Worm (Caenorhabditis elegans) whole organism, young adult: ENCODE results near the gene C25E10.12.

Source experiments
- K12H6.12 ChIP-seq: fragments of 200-800 bp; sonication (Bioruptor generic); optimal IDR thresholded peaks from 2 replicates; lab custom pipeline; 2018; ENCODE audit warnings: mild to moderate bottlenecking, missing genetic modification characterization, missing compliant biosample characterization
- Y56A3A.18 ChIP-seq: fragments of 200-800 bp; sonication (Bioruptor generic); IDR thresholded peaks from 2 replicates; pipeline ENCODE4 v1.3.6; 2022; ENCODE audit warnings: missing genetic modification reagents, missing genetic modification characterization, missing compliant biosample characterization
- Y79H2A.3 ChIP-seq: fragments of 200-800 bp; sonication (Bioruptor generic); conservative IDR thresholded peaks from 2 replicates; pipeline ENCODE4 v1.3.6; 2022; ENCODE audit warnings: missing genetic modification reagents, missing genetic modification characterization, missing compliant biosample characterization
- Y95B8A.8 ChIP-seq: fragments of 200-800 bp; sonication (Bioruptor generic); IDR thresholded peaks from 2 replicates; pipeline ENCODE4 v1.3.6; 2022; ENCODE audit warnings: missing genetic modification reagents, missing genetic modification characterization, missing compliant biosample characterization
- ZK185.1 ChIP-seq: sonication (generic microtip); optimal IDR thresholded peaks from 2 replicates; lab custom pipeline; 2016; ENCODE audit warnings: mild to moderate bottlenecking, missing genetic modification characterization, missing compliant biosample characterization; ENCODE audit not compliant: poor library complexity, severe bottlenecking
- ama-1 ChIP-seq, 3 experiments: fragments of 150-350 bp in 1 of 3; sonication (generic microtip) in 2 of 3; optimal IDR thresholded peaks; 2 replicates each; lab custom pipeline; 2014 to 2018; ENCODE audit warnings: missing biosample characterization in 2 of 3, missing genetic modification characterization in 2 of 3, missing genetic modification reagents in 2 of 3
- aptf-3 ChIP-seq: fragments of 200-800 bp; sonication (Bioruptor generic); IDR thresholded peaks from 2 replicates; pipeline ENCODE4 v1.3.6; 2022; ENCODE audit warnings: missing genetic modification characterization, missing compliant biosample characterization
- attf-6 ChIP-seq: fragments of 200-800 bp; sonication (Bioruptor generic); IDR thresholded peaks from 2 replicates; pipeline ENCODE4 v1.3.6; 2022; ENCODE audit warnings: missing genetic modification reagents, missing genetic modification characterization, missing compliant biosample characterization
- cebp-1 ChIP-seq, 2 experiments: fragments of 200-800 bp in 1 of 2; sonication (Bioruptor generic) in 1 of 2; sonication (generic microtip) in 1 of 2; IDR thresholded peaks in 1 of 2; optimal IDR thresholded peaks in 1 of 2; 2 replicates each; pipeline versions ENCODE4 v1.3.6 to Lab custom; 2017 to 2022; ENCODE audit warnings: missing compliant biosample characterization in 2 of 2, missing genetic modification characterization in 2 of 2, mild to moderate bottlenecking in 1 of 2, missing genetic modification reagents in 1 of 2, moderate library complexity in 1 of 2
- cebp-2 ChIP-seq: fragments of 200-800 bp; sonication (Bioruptor generic); IDR thresholded peaks from 2 replicates; pipeline ENCODE4 v1.3.6; 2022; ENCODE audit warnings: missing genetic modification characterization, missing compliant biosample characterization
- ceh-100 ChIP-seq: fragments of 200-800 bp; sonication (Bioruptor generic); IDR thresholded peaks from 2 replicates; pipeline ENCODE4 v1.3.6; 2022; ENCODE audit warnings: missing genetic modification reagents, missing genetic modification characterization, missing compliant biosample characterization
- ceh-40 ChIP-seq: fragments of 200-800 bp; sonication (Bioruptor generic); IDR thresholded peaks from 2 replicates; pipeline ENCODE4 v1.3.6; 2022; ENCODE audit warnings: missing genetic modification characterization, missing compliant biosample characterization
- ceh-58 ChIP-seq: fragments of 200-800 bp; sonication (Bioruptor generic); IDR thresholded peaks from 2 replicates; pipeline ENCODE4 v1.3.6; 2022; ENCODE audit warnings: missing genetic modification characterization, missing compliant biosample characterization
- die-1 ChIP-seq: sonication (generic microtip); optimal IDR thresholded peaks from 2 replicates; lab custom pipeline; 2016; ENCODE audit warnings: missing genotype, mild to moderate bottlenecking, missing genetic modification characterization, missing compliant biosample characterization
- dox-1 ChIP-seq: fragments of 200-800 bp; sonication (Bioruptor generic); IDR thresholded peaks from 2 replicates; pipeline ENCODE4 v1.3.6; 2022; ENCODE audit warnings: missing genetic modification reagents, missing genetic modification characterization, missing compliant biosample characterization
- egl-44 ChIP-seq: fragments of 200-800 bp; sonication (Bioruptor generic); IDR thresholded peaks from 2 replicates; pipeline ENCODE4 v1.3.6; 2022; ENCODE audit warnings: missing genetic modification reagents, missing genetic modification characterization, missing compliant biosample characterization
- egrh-3 ChIP-seq: fragments of 200-800 bp; sonication (Bioruptor generic); IDR thresholded peaks from 2 replicates; pipeline ENCODE4 v1.3.6; 2022; ENCODE audit warnings: missing genetic modification reagents, missing genetic modification characterization, missing compliant biosample characterization
- ekl-4 ChIP-seq: fragments of 200-800 bp; sonication (Bioruptor generic); IDR thresholded peaks from 2 replicates; pipeline ENCODE4 v1.3.6; 2022; ENCODE audit warnings: missing genetic modification reagents, missing genetic modification characterization, missing compliant biosample characterization
- fkh-3 ChIP-seq: sonication (generic microtip); optimal IDR thresholded peaks from 2 replicates; lab custom pipeline; 2016; ENCODE audit warnings: mild to moderate bottlenecking, missing genetic modification characterization, missing compliant biosample characterization
- gei-17 ChIP-seq: fragments of 200-800 bp; sonication (Bioruptor generic); optimal IDR thresholded peaks from 2 replicates; lab custom pipeline; 2018; ENCODE audit warnings: mild to moderate bottlenecking, missing genetic modification characterization, missing compliant biosample characterization
- him-1 ChIP-seq: sonication (generic microtip); optimal IDR thresholded peaks from 2 replicates; lab custom pipeline; 2016; ENCODE audit warnings: missing genotype, missing genetic modification reagents, missing genetic modification characterization, missing compliant biosample characterization
- hmg-1.2 ChIP-seq: fragments of 200-800 bp; sonication (Bioruptor generic); IDR thresholded peaks from 2 replicates; pipeline ENCODE4 v1.3.6; 2022; ENCODE audit warnings: missing genetic modification reagents, missing genetic modification characterization, missing compliant biosample characterization
- let-607 ChIP-seq, 2 experiments: fragments of 200-800 bp in 1 of 2; sonication (Bioruptor generic) in 1 of 2; sonication (generic microtip) in 1 of 2; optimal IDR thresholded peaks; 2 replicates each; lab custom pipeline; 2016 to 2018; ENCODE audit warnings: mild to moderate bottlenecking in 2 of 2, missing compliant biosample characterization in 2 of 2, missing genetic modification characterization in 2 of 2, moderate library complexity in 2 of 2, missing genotype in 1 of 2
- lin-26 ChIP-seq: fragments of 200-800 bp; sonication (Bioruptor generic); IDR thresholded peaks from 2 replicates; pipeline ENCODE4 v1.3.6; 2022; ENCODE audit warnings: missing genetic modification reagents, missing genetic modification characterization, missing compliant biosample characterization
- lin-54 ChIP-seq: fragments of 200-800 bp; sonication (Bioruptor generic); optimal IDR thresholded peaks from 2 replicates; lab custom pipeline; 2018; ENCODE audit warnings: mild to moderate bottlenecking, missing genetic modification characterization, missing compliant biosample characterization
- madf-3 ChIP-seq: fragments of 200-800 bp; sonication (Bioruptor generic); IDR thresholded peaks from 2 replicates; pipeline ENCODE4 v1.3.6; 2022; ENCODE audit warnings: missing genetic modification reagents, missing genetic modification characterization, missing compliant biosample characterization
- madf-6 ChIP-seq: fragments of 200-800 bp; sonication (Bioruptor generic); IDR thresholded peaks from 2 replicates; pipeline ENCODE4 v1.3.6; 2022; ENCODE audit warnings: missing genetic modification reagents, missing genetic modification characterization, missing compliant biosample characterization
- mcd-1 ChIP-seq: fragments of 200-800 bp; sonication (Bioruptor generic); IDR thresholded peaks from 2 replicates; pipeline ENCODE4 v1.3.6; 2022; ENCODE audit warnings: missing genetic modification reagents, missing genetic modification characterization, missing compliant biosample characterization
- nfyb-1 ChIP-seq: fragments of 200-800 bp; sonication (Bioruptor generic); IDR thresholded peaks from 2 replicates; pipeline ENCODE4 v1.3.6; 2022; ENCODE audit warnings: missing genetic modification reagents, missing genetic modification characterization, missing compliant biosample characterization
- pbrm-1 ChIP-seq: fragments of 200-800 bp; sonication (Bioruptor generic); IDR thresholded peaks from 2 replicates; pipeline ENCODE4 v1.3.6; 2022; ENCODE audit warnings: missing genetic modification reagents, missing genetic modification characterization, missing compliant biosample characterization
- repo-1 ChIP-seq: sonication (generic microtip); optimal IDR thresholded peaks from 2 replicates; lab custom pipeline; 2017; ENCODE audit warnings: mild to moderate bottlenecking, missing genetic modification characterization, missing compliant biosample characterization
- snpc-1.1 ChIP-seq: sonication (generic microtip); optimal IDR thresholded peaks from 2 replicates; lab custom pipeline; 2017; ENCODE audit warnings: missing genetic modification characterization, mild to moderate bottlenecking, missing compliant biosample characterization, antibody characterized with exemption, moderate library complexity, missing genotype, missing genetic modification reagents; ENCODE audit not compliant: insufficient read depth
- tbp1 ChIP-seq: fragments of 200-800 bp; sonication (Bioruptor generic); optimal IDR thresholded peaks from 2 replicates; lab custom pipeline; 2018; ENCODE audit warnings: mild to moderate bottlenecking, missing genetic modification characterization, missing compliant biosample characterization
- zim-3 ChIP-seq: sonication (generic microtip); optimal IDR thresholded peaks from 2 replicates; lab custom pipeline; 2017; ENCODE audit warnings: mild to moderate bottlenecking, missing genetic modification characterization, moderate library complexity, missing compliant biosample characterization
- ztf-18 ChIP-seq: sonication (generic microtip); optimal IDR thresholded peaks from 2 replicates; lab custom pipeline; 2016; ENCODE audit warnings: missing genotype, mild to moderate bottlenecking, missing genetic modification characterization, missing compliant biosample characterization
- ztf-26 ChIP-seq: sonication (generic microtip); optimal IDR thresholded peaks from 2 replicates; lab custom pipeline; 2017; ENCODE audit warnings: missing genetic modification characterization, missing compliant biosample characterization

C25E10.12 gene

ce11 chrV:9088758-9089157 lies 26.5 kb upstream of the C25E10.12 start:
- TF ChIP-seq ZK185.1 (tag; lab: Kevin White, UChicago) (no peak), lin-26 (GFP tag; lab: Robert Waterston, UW) (peak; percentile 37; the same call in 1 of the 2 replicates), zim-3 (tag; lab: Kevin White, UChicago) (peak; percentile 18), dox-1 (GFP tag; lab: Robert Waterston, UW) (peak; percentile 87), tbp1 (GFP tag; lab: Kevin White, UChicago) (peak; percentile 21), ztf-18 (no peak), gei-17 (GFP tag; lab: Kevin White, UChicago) (no peak), ceh-40 (GFP tag; lab: Robert Waterston, UW) (peak; percentile 69; the same call in 1 of the 2 replicates), cebp-1 (GFP tag; IDR thresholded peaks at IDR 0.05; lab: Robert Waterston, UW) (no peak), cebp-1 (tag; optimal IDR thresholded peaks at IDR 0.05; lab: Kevin White, UChicago) (peak; percentile 10), repo-1 (tag; lab: Kevin White, UChicago) (peak; percentile 10), aptf-3 (GFP tag; lab: Robert Waterston, UW) (0 out of 2 replicates have a peak, but pooled peaks have one; percentile 53), cebp-2 (GFP tag; lab: Robert Waterston, UW) (0 out of 2 replicates have a peak, but pooled peaks have one; percentile 5), him-1 (no peak), pbrm-1 (GFP tag; lab: Robert Waterston, UW) (0 out of 2 replicates have a peak, but pooled peaks have one; percentile 52), Y79H2A.3 (GFP tag; lab: Robert Waterston, UW) (no peak), K12H6.12 (tag; lab: Kevin White, UChicago) (peak; percentile 24), ceh-58 (no peak), fkh-3 (tag; lab: Kevin White, UChicago) (no peak), ztf-26 (tag; lab: Kevin White, UChicago) (peak; percentile 48), egrh-3 (0 out of 2 replicates have a peak, but pooled peaks have one; percentile 19), nfyb-1 (GFP tag; lab: Robert Waterston, UW) (peak; percentile 32), lin-54 (GFP tag; lab: Kevin White, UChicago) (peak; percentile 4), egl-44 (GFP tag; lab: Robert Waterston, UW) (0 out of 2 replicates have a peak, but pooled peaks have one; percentile 20), die-1 (tag; lab: Kevin White, UChicago) (no peak), ama-1 (optimal IDR thresholded peaks at IDR 0.05; lab: Kevin White, UChicago) (peak; percentile 82), ama-1 (GFP tag; optimal IDR thresholded peaks at IDR 0.05; lab: Kevin White, UChicago) (no peak), ceh-100 (GFP tag; lab: Robert Waterston, UW) (peak; percentile 14; the same call in 1 of the 2 replicates), let-607 (tag; optimal IDR thresholded peaks at IDR 0.05; lab: Kevin White, UChicago) (peak in 1 of 2 experiments; percentile 19), hmg-1.2 (GFP tag; lab: Robert Waterston, UW) (peak; percentile 34; the same call in 1 of the 2 replicates), Y95B8A.8 (GFP tag; lab: Robert Waterston, UW) (no peak)

- TF ChIP-seq dox-1 (GFP tag; lab: Robert Waterston, UW): peak; percentile 89
- peak; percentile 70; the same call in 1 of the 2 replicates for TF ChIP-seq egl-44 (GFP tag; lab: Robert Waterston, UW)
- peak; percentile 76 for TF ChIP-seq ekl-4 (GFP tag; lab: Robert Waterston, UW)
- peak; percentile 89 for TF ChIP-seq attf-6 (GFP tag; lab: Robert Waterston, UW)
- 0 out of 2 replicates have a peak, but pooled peaks have one; percentile 21 for TF ChIP-seq madf-3 (GFP tag; lab: Robert Waterston, UW)
- TF ChIP-seq snpc-1.1 (tag; lab: Kevin White, UChicago): peak; percentile 5
- TF ChIP-seq mcd-1 (GFP tag; lab: Robert Waterston, UW): peak; percentile 22; the same call in 1 of the 2 replicates
- TF ChIP-seq nfyb-1 (GFP tag; lab: Robert Waterston, UW): peak; percentile 54; the same call in 1 of the 2 replicates
- TF ChIP-seq hmg-1.2 (GFP tag; lab: Robert Waterston, UW): peak; percentile 21; the same call in 1 of the 2 replicates
- TF ChIP-seq madf-6 (GFP tag; lab: Robert Waterston, UW): peak; percentile 52; the same call in 1 of the 2 replicates
- 0 out of 2 replicates have a peak, but pooled peaks have one; percentile 29 for TF ChIP-seq Y56A3A.18 (GFP tag; lab: Robert Waterston, UW)
- TF ChIP-seq ceh-100 (GFP tag; lab: Robert Waterston, UW): 0 out of 2 replicates have a peak, but pooled peaks have one; percentile 21
- 0 out of 2 replicates have a peak, but pooled peaks have one; percentile 15 for TF ChIP-seq pbrm-1 (GFP tag; lab: Robert Waterston, UW)
- peak; percentile 24; the same call in 1 of the 2 replicates for TF ChIP-seq ceh-40 (GFP tag; lab: Robert Waterston, UW)
Measured at ce11 chrV:9086650-9087049, 24.4 kb upstream of the C25E10.12 start.
